Worm (Caenorhabditis elegans) whole organism, late embryonic: ENCODE measurements around the gene ceh-32.

Experiments
- C08G9.2 ChIP-seq: sonication (generic microtip); optimal IDR thresholded peaks from 2 replicates; lab custom pipeline; 2016; ENCODE audit warnings: mild to moderate bottlenecking, missing genetic modification characterization, moderate library complexity, missing compliant biosample characterization
- F13H6.1 ChIP-seq: sonication (generic microtip); optimal IDR thresholded peaks from 2 replicates; lab custom pipeline; 2016; ENCODE audit warnings: missing genetic modification characterization, missing compliant biosample characterization
- T23F11.4 ChIP-seq: fragments of 200-800 bp; sonication (Bioruptor generic); optimal IDR thresholded peaks from 2 replicates; lab custom pipeline; 2018; ENCODE audit warnings: mild to moderate bottlenecking, missing genetic modification characterization, missing compliant biosample characterization
- ama-1 ChIP-seq: fragments of 150-350 bp; optimal IDR thresholded peaks from 2 replicates; lab custom pipeline; 2014
- ceh-2 ChIP-seq: sonication (generic microtip); optimal IDR thresholded peaks from 2 replicates; lab custom pipeline; 2016; ENCODE audit warnings: missing genotype, missing genetic modification characterization, missing compliant biosample characterization
- ceh-22 ChIP-seq: sonication (generic microtip); optimal IDR thresholded peaks from 2 replicates; lab custom pipeline; 2017; ENCODE audit warnings: missing biosample characterization, missing genetic modification characterization
- ceh-24 ChIP-seq: sonication (generic microtip); optimal IDR thresholded peaks from 2 replicates; lab custom pipeline; 2016; ENCODE audit warnings: mild to moderate bottlenecking, missing genetic modification characterization, missing compliant biosample characterization
- ceh-31 ChIP-seq: sonication (generic microtip); optimal IDR thresholded peaks from 2 replicates; lab custom pipeline; 2016; ENCODE audit warnings: missing genetic modification characterization, missing compliant biosample characterization
- ceh-6 ChIP-seq: fragments of 200-800 bp; sonication (Bioruptor generic); optimal IDR thresholded peaks from 2 replicates; lab custom pipeline; 2018; ENCODE audit warnings: mild to moderate bottlenecking, missing genetic modification characterization, missing compliant biosample characterization
- che-1 ChIP-seq: sonication (generic microtip); optimal IDR thresholded peaks from 2 replicates; lab custom pipeline; 2016; ENCODE audit warnings: mild to moderate bottlenecking, missing genetic modification characterization, missing compliant biosample characterization
- dve-1 ChIP-seq: sonication (generic microtip); optimal IDR thresholded peaks from 2 replicates; lab custom pipeline; 2017; ENCODE audit warnings: antibody characterized with exemption, mild to moderate bottlenecking, missing genetic modification characterization, missing compliant biosample characterization
- elt-4 ChIP-seq: sonication (generic microtip); optimal IDR thresholded peaks from 2 replicates; lab custom pipeline; 2016; ENCODE audit warnings: missing genetic modification characterization, missing compliant biosample characterization
- fax-1 ChIP-seq: sonication (generic microtip); optimal IDR thresholded peaks from 2 replicates; lab custom pipeline; 2016; ENCODE audit warnings: missing genotype, missing genetic modification characterization, missing compliant biosample characterization
- fkh-6 ChIP-seq: sonication (generic microtip); optimal IDR thresholded peaks from 2 replicates; lab custom pipeline; 2016; ENCODE audit warnings: missing genetic modification characterization, missing compliant biosample characterization
- hlh-15 ChIP-seq: sonication (generic microtip); optimal IDR thresholded peaks from 2 replicates; lab custom pipeline; 2016; ENCODE audit warnings: missing genetic modification characterization, missing compliant biosample characterization
- hlh-30 ChIP-seq: sonication (generic microtip); optimal IDR thresholded peaks from 2 replicates; lab custom pipeline; 2017; ENCODE audit warnings: antibody characterized with exemption, missing genetic modification characterization, missing compliant biosample characterization; ENCODE audit not compliant: insufficient read depth
- hlh-8 ChIP-seq: sonication (generic microtip); optimal IDR thresholded peaks from 2 replicates; lab custom pipeline; 2016; ENCODE audit warnings: missing genotype, missing genetic modification characterization, missing compliant biosample characterization
- lim-6 ChIP-seq: sonication (generic microtip); optimal IDR thresholded peaks from 2 replicates; lab custom pipeline; 2016; ENCODE audit warnings: missing genetic modification characterization, missing compliant biosample characterization
- lin-11 ChIP-seq: fragments of 200-800 bp; sonication (Bioruptor generic); optimal IDR thresholded peaks from 2 replicates; lab custom pipeline; 2018; ENCODE audit warnings: mild to moderate bottlenecking, missing genetic modification characterization, missing compliant biosample characterization
- mec-3 ChIP-seq: sonication (generic microtip); optimal IDR thresholded peaks from 2 replicates; lab custom pipeline; 2016; ENCODE audit warnings: borderline replicate concordance, missing genetic modification characterization, missing compliant biosample characterization
- nfya-1 ChIP-seq: sonication (generic microtip); optimal IDR thresholded peaks from 2 replicates; lab custom pipeline; 2017; ENCODE audit warnings: missing genetic modification characterization, mild to moderate bottlenecking, missing compliant biosample characterization, antibody characterized with exemption, moderate library complexity
- npax-4 ChIP-seq: sonication (generic microtip); optimal IDR thresholded peaks from 2 replicates; lab custom pipeline; 2016; ENCODE audit warnings: missing genetic modification characterization, missing compliant biosample characterization
- odd-2 ChIP-seq: sonication (generic microtip); optimal IDR thresholded peaks from 2 replicates; lab custom pipeline; 2017; ENCODE audit warnings: antibody characterized with exemption, mild to moderate bottlenecking, missing genetic modification characterization, missing compliant biosample characterization
- pax-1 ChIP-seq: fragments of 150-350 bp; optimal IDR thresholded peaks from 2 replicates; lab custom pipeline; 2014; ENCODE audit warnings: missing biosample characterization, missing genetic modification characterization
- pha-4 ChIP-seq: fragments of 150-350 bp; optimal IDR thresholded peaks from 2 replicates; lab custom pipeline; 2018; ENCODE audit warnings: missing biosample characterization, missing genetic modification reagents, missing genetic modification characterization
- ref-2 ChIP-seq: sonication (generic microtip); optimal IDR thresholded peaks from 2 replicates; lab custom pipeline; 2016; ENCODE audit warnings: missing genetic modification characterization, missing compliant biosample characterization
- rnt-1 ChIP-seq: sonication (generic microtip); optimal IDR thresholded peaks from 2 replicates; lab custom pipeline; 2016; ENCODE audit warnings: missing genetic modification characterization, missing compliant biosample characterization
- sdc-2 ChIP-seq: sonication (generic microtip); optimal IDR thresholded peaks from 2 replicates; lab custom pipeline; 2016; ENCODE audit warnings: missing genotype, missing genetic modification characterization, missing compliant biosample characterization
- syd-9 ChIP-seq: sonication (generic microtip); optimal IDR thresholded peaks from 2 replicates; lab custom pipeline; 2016; ENCODE audit warnings: mild to moderate bottlenecking, missing genetic modification characterization, moderate library complexity, missing compliant biosample characterization
- tbx-2 ChIP-seq: sonication (generic microtip); optimal IDR thresholded peaks from 2 replicates; lab custom pipeline; 2016; ENCODE audit warnings: missing genetic modification characterization, missing compliant biosample characterization
- tbx-7 ChIP-seq: sonication (generic microtip); optimal IDR thresholded peaks from 2 replicates; lab custom pipeline; 2016; ENCODE audit warnings: missing genotype, missing genetic modification characterization, missing compliant biosample characterization
- ttx-3 ChIP-seq: sonication (generic microtip); optimal IDR thresholded peaks from 2 replicates; lab custom pipeline; 2016; ENCODE audit warnings: missing genetic modification reagents, missing genetic modification characterization, missing compliant biosample characterization
- unc-3 ChIP-seq, 2 experiments: fragments of 200-800 bp in 1 of 2; sonication (Bioruptor generic) in 1 of 2; sonication (generic microtip) in 1 of 2; conservative IDR thresholded peaks in 1 of 2; optimal IDR thresholded peaks in 1 of 2; 2 replicates each; pipeline versions ENCODE4 v1.3.6 to Lab custom; 2016 to 2022; ENCODE audit warnings: missing compliant biosample characterization in 2 of 2, missing genetic modification characterization in 2 of 2, missing genetic modification reagents in 1 of 2
- unc-42 ChIP-seq: sonication (generic microtip); optimal IDR thresholded peaks from 2 replicates; lab custom pipeline; 2016; ENCODE audit warnings: missing genotype, missing genetic modification characterization, missing compliant biosample characterization
- unc-55 ChIP-seq: sonication (generic microtip); optimal IDR thresholded peaks from 2 replicates; lab custom pipeline; 2017; ENCODE audit warnings: missing biosample characterization, missing genetic modification reagents, missing genetic modification characterization
- unc-86 ChIP-seq: sonication (generic microtip); optimal IDR thresholded peaks from 2 replicates; lab custom pipeline; 2016; ENCODE audit warnings: missing genetic modification characterization, missing compliant biosample characterization

ceh-32 gene

ce11 chrV:11711751-11712150, 6.6 kb upstream of the ceh-32 start:
- no peak for TF ChIP-seq T23F11.4 (GFP tag; lab: Kevin White, UChicago)
- peak; percentile 52 for TF ChIP-seq unc-42 (tag; lab: Kevin White, UChicago)

- TF ChIP-seq ama-1 (lab: Kevin White, UChicago) = no peak
- no peak for TF ChIP-seq C08G9.2 (tag; lab: Kevin White, UChicago)
- TF ChIP-seq tbx-7 (tag; lab: Kevin White, UChicago) = no peak
- no peak for TF ChIP-seq pha-4 (tag; lab: Kevin White, UChicago)
- no peak for TF ChIP-seq hlh-8 (tag; lab: Kevin White, UChicago)
- TF ChIP-seq fax-1 (tag; lab: Kevin White, UChicago) = no peak
- TF ChIP-seq unc-55 (GFP tag; lab: Kevin White, UChicago) = no peak
- TF ChIP-seq rnt-1 (tag; lab: Kevin White, UChicago) = no peak
- no peak for TF ChIP-seq npax-4
- no peak for TF ChIP-seq hlh-15 (tag; lab: Kevin White, UChicago)
- TF ChIP-seq ceh-6 (GFP tag; lab: Kevin White, UChicago) = no peak
- TF ChIP-seq ceh-24 = no peak
- TF ChIP-seq mec-3 (tag; lab: Kevin White, UChicago) = no peak
- no peak for TF ChIP-seq tbx-2
- TF ChIP-seq pax-1 (tag; lab: Kevin White, UChicago) = no peak
- no peak for TF ChIP-seq ceh-31 (tag; lab: Kevin White, UChicago)
- TF ChIP-seq dve-1 (tag; lab: Kevin White, UChicago) = no peak
- no peak for TF ChIP-seq lim-6
- TF ChIP-seq ceh-22 (tag; lab: Kevin White, UChicago) = no peak
These were observed 1.2 kb upstream of the ceh-32 start for ce11 chrV:11706353-11706752.

- TF ChIP-seq che-1 (tag; lab: Kevin White, UChicago) (no peak), unc-42 (tag; lab: Kevin White, UChicago) (peak; percentile 66)
These were observed 542 bp downstream of the ceh-32 start for ce11 chrV:11704658-11705057.

- TF ChIP-seq unc-42 (tag; lab: Kevin White, UChicago) (peak; percentile 85), elt-4 (tag; lab: Kevin White, UChicago) (no peak)
These were observed 7.7 kb downstream of the ceh-32 start for ce11 chrV:11697482-11697881.

- TF ChIP-seq lin-11 = no peak
- TF ChIP-seq hlh-30 (tag; lab: Kevin White, UChicago) = no peak
- TF ChIP-seq nfya-1 (tag; lab: Kevin White, UChicago) = no peak
- TF ChIP-seq ceh-2 (tag; lab: Kevin White, UChicago) = no peak
- TF ChIP-seq fkh-6 (tag; lab: Kevin White, UChicago) = no peak
- TF ChIP-seq F13H6.1 (tag; lab: Kevin White, UChicago) = no peak
- TF ChIP-seq odd-2 (tag; lab: Kevin White, UChicago) = no peak
- no peak for TF ChIP-seq syd-9 (tag; lab: Kevin White, UChicago)
- TF ChIP-seq unc-3 (GFP tag; conservative IDR thresholded peaks at IDR 0.05; lab: Robert Waterston, UW) = no peak
- TF ChIP-seq unc-3 (tag; optimal IDR thresholded peaks at IDR 0.05; lab: Kevin White, UChicago) = no peak
- TF ChIP-seq ceh-6 (GFP tag; lab: Kevin White, UChicago) = no peak
- TF ChIP-seq unc-86 (tag; lab: Kevin White, UChicago) = no peak
- no peak for TF ChIP-seq dve-1 (tag; lab: Kevin White, UChicago)
- TF ChIP-seq ttx-3 (tag; lab: Kevin White, UChicago) = no peak
- TF ChIP-seq ref-2 = no peak
- TF ChIP-seq sdc-2 (tag; lab: Kevin White, UChicago) = no peak
- TF ChIP-seq tbx-7 (tag; lab: Kevin White, UChicago) = no peak
- TF ChIP-seq, all 69 proteins: peak for 0
These were observed 9.6 kb downstream of the ceh-32 start, which contains the start of gene W05E10.5 for ce11 chrV:11695597-11695996. TSS of gene W05E10.5 (minus strand) at chrV:11695697.
